Worm (Caenorhabditis elegans): ENCODE measurements around the gene mpz-4.
A peak's percentile ranks its signal among the peaks of the same experiment; 100 is the strongest.

The mpz-4 gene

DNA sequence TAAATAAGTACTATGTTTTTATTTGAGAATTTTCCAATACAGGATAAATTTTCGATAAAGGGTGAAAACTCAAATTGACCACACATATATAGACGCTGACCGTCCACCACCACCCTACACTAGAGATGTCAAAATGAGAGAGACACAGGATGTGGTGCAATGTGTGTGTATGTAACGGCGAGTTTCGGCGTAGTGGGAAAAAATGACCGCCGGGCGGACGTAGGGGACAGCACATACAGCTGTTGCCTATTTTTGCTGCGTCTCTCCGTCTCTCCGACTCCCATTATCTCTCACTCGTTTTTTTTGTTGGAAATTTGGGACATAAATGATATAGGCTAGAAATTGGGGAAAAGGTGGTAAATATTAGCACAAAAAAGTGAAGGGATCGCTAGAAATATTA is 46.0 kb downstream of the mpz-4 start:
- no peak for TF ChIP-seq pbrm-1 (GFP tag; IDR thresholded peaks at IDR 0.05)
- peak; percentile 67 for TF ChIP-seq hmg-1.2 (GFP tag; IDR thresholded peaks at IDR 0.05)
- TF ChIP-seq ceh-91 (GFP tag; IDR thresholded peaks at IDR 0.05): no peak

DNA sequence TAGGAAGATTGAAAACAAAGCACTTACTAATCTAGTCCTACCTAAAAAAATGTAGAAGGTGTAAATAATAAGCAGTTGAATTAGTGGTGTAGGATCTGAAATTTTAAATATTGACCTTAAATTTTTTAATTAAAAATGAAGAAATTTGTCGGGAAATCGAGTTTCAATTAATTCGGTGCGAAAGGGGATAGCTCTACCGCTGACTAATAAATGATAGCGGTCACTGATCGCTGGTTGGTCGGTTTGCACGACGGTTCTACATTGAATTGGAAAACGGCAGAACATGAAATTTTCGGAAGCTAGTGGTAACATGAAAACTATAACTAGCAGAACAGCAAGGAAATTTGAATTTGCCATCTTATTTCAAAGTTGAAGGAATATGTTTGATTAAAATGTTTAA is 47.0 kb downstream of the mpz-4 start, which contains the start of gene set-15:
TSS of gene set-15 (minus strand) at position 101 of the 400 bp plus-strand sequence.
- TF ChIP-seq F33H1.4 (GFP tag; IDR thresholded peaks at IDR 0.05) (no peak), F22D6.2 (tag; optimal IDR thresholded peaks at IDR 0.05) (no peak), ztf-22 (GFP tag; optimal IDR thresholded peaks at IDR 0.05) (no peak), atf-7 (tag; optimal IDR thresholded peaks at IDR 0.05) (no peak), madf-6 (GFP tag; IDR thresholded peaks at IDR 0.05) (no peak), unc-62 (GFP tag; optimal IDR thresholded peaks at IDR 0.05) (no peak), F23B12.7 (tag; optimal IDR thresholded peaks at IDR 0.05; ENCODE audit: insufficient read depth) (no peak), F57A8.1 (GFP tag; optimal IDR thresholded peaks at IDR 0.05) (no peak), C06A6.2 (GFP tag; conservative IDR thresholded peaks at IDR 0.05) (no peak), ccch-3 (GFP tag; optimal IDR thresholded peaks at IDR 0.05) (no peak), tbp1 (GFP tag; optimal IDR thresholded peaks at IDR 0.05) (no peak), egl-18 (GFP tag; IDR thresholded peaks at IDR 0.05) (no peak), T26A5.8 (tag; optimal IDR thresholded peaks at IDR 0.05) (no peak)

DNA sequence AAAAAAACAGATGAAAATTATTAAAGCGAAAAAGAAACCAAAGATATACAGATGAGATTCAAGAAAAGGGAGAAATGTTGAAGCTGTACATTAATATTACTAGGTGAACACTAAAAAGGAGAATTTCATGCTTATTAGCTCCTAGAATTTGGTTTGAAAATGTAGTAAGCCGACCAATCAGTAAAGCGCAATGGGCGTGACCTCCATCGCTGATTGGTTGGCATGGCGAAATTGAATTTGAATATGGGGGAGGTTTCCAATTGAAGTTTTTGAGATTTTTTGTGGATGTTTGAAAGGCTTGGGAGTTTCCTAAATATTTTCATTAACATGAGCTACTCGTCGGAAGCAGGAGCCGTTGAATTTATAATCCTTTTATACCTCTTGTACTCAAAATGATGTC is 50.6 kb downstream of the mpz-4 start:
- no peak for TF ChIP-seq bed-2 (GFP tag; IDR thresholded peaks at IDR 0.05)
- no peak for TF ChIP-seq sea-2 (GFP tag; IDR thresholded peaks at IDR 0.05)
- no peak for TF ChIP-seq hmg-1.2 (GFP tag; IDR thresholded peaks at IDR 0.05)
- no peak for TF ChIP-seq F57C9.4 (tag; optimal IDR thresholded peaks at IDR 0.05)
- TF ChIP-seq nfyb-1 (GFP tag; IDR thresholded peaks at IDR 0.05): peak; percentile 76; the same call in 1 of the 2 replicates
- no peak for TF ChIP-seq hlh-26 (GFP tag; conservative IDR thresholded peaks at IDR 0.05)
- no peak for TF ChIP-seq dpff-1 (tag; optimal IDR thresholded peaks at IDR 0.05)

DNA sequence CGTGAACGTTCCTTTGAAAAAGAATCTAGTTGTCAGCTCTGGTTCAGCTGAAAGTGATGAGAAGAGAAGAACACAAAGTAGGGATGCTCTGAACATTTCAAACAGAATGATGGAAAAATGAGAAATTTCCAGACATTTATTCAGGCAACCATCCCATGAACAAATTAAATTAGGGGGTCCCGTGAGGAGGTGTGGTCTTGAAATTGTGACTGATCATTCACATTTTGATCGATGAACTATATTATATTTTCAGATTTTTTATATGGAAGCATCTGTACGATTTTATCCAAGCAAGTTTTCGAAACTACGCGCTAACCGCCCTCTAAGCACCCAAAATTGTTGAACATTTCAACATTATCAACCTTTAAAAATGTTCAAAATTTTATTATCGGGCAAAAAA is 51.1 kb downstream of the mpz-4 start, which contains the start of gene R11E3.19:
TSS of gene R11E3.19 (minus strand) at position 101 of the 400 bp plus-strand sequence.
- no peak for TF ChIP-seq tbp1 (GFP tag; optimal IDR thresholded peaks at IDR 0.05)
- no peak for TF ChIP-seq pbrm-1 (GFP tag; IDR thresholded peaks at IDR 0.05)
- no peak for TF ChIP-seq repo-1 (tag; optimal IDR thresholded peaks at IDR 0.05)
- no peak for TF ChIP-seq Y95B8A.8 (GFP tag; IDR thresholded peaks at IDR 0.05)
- no peak for TF ChIP-seq T26A5.8 (tag; optimal IDR thresholded peaks at IDR 0.05)
- TF ChIP-seq ZK185.1 (tag; optimal IDR thresholded peaks at IDR 0.05; ENCODE audit: poor library complexity, severe bottlenecking): no peak
- TF ChIP-seq unc-130 (GFP tag; optimal IDR thresholded peaks at IDR 0.05): no peak
- no peak for TF ChIP-seq ceh-79 (tag; optimal IDR thresholded peaks at IDR 0.05)
- no peak for TF ChIP-seq F52B5.7 (tag; optimal IDR thresholded peaks at IDR 0.05)
- no peak for TF ChIP-seq sptf-2 (GFP tag; optimal IDR thresholded peaks at IDR 0.05)
- no peak for TF ChIP-seq D2030.7 (GFP tag; IDR thresholded peaks at IDR 0.05)
- no peak for TF ChIP-seq tlf-1 (GFP tag; optimal IDR thresholded peaks at IDR 0.05)
- no peak for TF ChIP-seq aptf-2 (GFP tag; conservative IDR thresholded peaks at IDR 0.05)
- TF ChIP-seq Y67H2A.10 (GFP tag; conservative IDR thresholded peaks at IDR 0.05): no peak
- no peak for TF ChIP-seq ztf-28 (GFP tag; IDR thresholded peaks at IDR 0.05)
- TF ChIP-seq ekl-4 (GFP tag; IDR thresholded peaks at IDR 0.05): no peak
- no peak for TF ChIP-seq hmg-20 (GFP tag; IDR thresholded peaks at IDR 0.05)
- no peak for TF ChIP-seq hsf-1 (GFP tag; IDR thresholded peaks at IDR 0.05)
- no peak for TF ChIP-seq snpc-1.1 (tag; optimal IDR thresholded peaks at IDR 0.05; ENCODE audit: insufficient read depth)
- no peak for TF ChIP-seq Y53G8AR.9 (GFP tag; conservative IDR thresholded peaks at IDR 0.05)

Data from whole organism, young adult.